Fruit fly (Drosophila melanogaster) whole organism: Measurements from ENCODE around the gene CG14277.

Experiments used
- Dll ChIP-seq: fragments of >200 bp; optimal IDR thresholded peaks from 2 replicates; lab custom pipeline; 2017
- EcR ChIP-seq, 2 experiments: fragments of >200 bp; optimal IDR thresholded peaks; 2 replicates each; lab custom pipeline; 2017; ENCODE audit warnings: missing biosample characterization in 2 of 2, missing genetic modification characterization in 2 of 2, missing genetic modification reagents in 2 of 2
- pan ChIP-seq: fragments of >200 bp; optimal IDR thresholded peaks from 2 replicates; lab custom pipeline; 2017
- usp ChIP-seq: fragments of >200 bp; optimal IDR thresholded peaks from 2 replicates; lab custom pipeline; 2017; ENCODE audit warnings: missing biosample characterization, missing genetic modification characterization, mixed read lengths

- TF ChIP-seq usp (GFP tag; lab: Kevin White, UChicago) (no peak), Dll (no peak), EcR (GFP tag; optimal IDR thresholded peaks at IDR 0.05; lab: Kevin White, UChicago) (no peak), pan (lab: Kevin White, UChicago) (peak; percentile 98)
Measured at dm6 chr2L:8204996-8205567, 37.2 kb upstream of the CG14277 start, which contains the start of gene SLC5A11.
